Worm (Caenorhabditis elegans): Measurements from ENCODE around the gene hadb-1.

The hadb-1 gene

ce11 chrIII:8731310-8731709 is 43.0 kb upstream of the hadb-1 start, which contains the start of gene ZK370.4:
ZK370.4 (minus strand) TSS chrIII:8731410.
- TF ChIP-seq lim-6 (tag; optimal IDR thresholded peaks at IDR 0.05): no peak

DNA sequence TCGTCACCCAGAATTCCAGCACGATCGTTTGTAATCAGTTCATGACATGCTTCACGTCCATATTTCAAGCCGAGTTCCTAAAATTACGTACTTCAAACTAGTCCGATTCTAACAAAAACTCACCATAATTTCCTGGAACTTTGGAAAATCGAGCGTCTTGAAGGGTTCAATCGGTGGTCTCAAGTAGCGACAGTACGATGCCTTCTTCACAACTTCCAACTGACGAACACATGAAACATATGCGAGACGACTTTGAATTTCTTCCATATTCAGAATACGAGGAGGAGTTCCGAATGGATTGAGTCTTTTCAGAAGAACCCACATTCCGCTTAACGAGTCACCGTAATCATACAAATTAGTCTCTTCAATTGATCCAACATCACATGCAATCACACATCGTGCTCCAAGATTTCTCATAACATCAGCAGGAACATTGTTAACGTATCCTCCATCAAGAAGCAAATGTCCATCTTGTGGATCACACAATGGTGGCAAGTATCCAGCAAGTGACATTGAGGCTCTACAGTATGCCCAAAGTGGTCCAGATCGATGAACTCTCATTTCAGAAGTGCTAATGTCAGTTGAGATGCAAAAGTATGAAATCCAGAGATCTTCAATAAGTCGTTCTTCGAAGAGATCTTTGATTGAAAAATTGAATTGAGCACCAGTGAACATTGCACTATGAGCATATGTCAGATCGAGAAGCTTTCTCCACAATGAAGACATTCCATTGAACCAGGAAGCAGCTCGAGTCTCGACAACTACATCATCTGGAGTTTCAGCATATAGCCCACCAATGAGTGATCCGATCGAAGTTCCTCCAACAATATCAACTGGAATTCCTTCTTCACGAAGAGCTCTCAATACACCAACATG is 38.0 kb upstream of the hadb-1 start:
- TF ChIP-seq unc-42 (tag; optimal IDR thresholded peaks at IDR 0.05) (no peak), nhr-232 (tag; optimal IDR thresholded peaks at IDR 0.05) (no peak), ceh-45 (GFP tag; IDR thresholded peaks at IDR 0.05) (no peak), pha-4 (tag; optimal IDR thresholded peaks at IDR 0.05) (no peak)

ce11 chrIII:8725224-8725623 is 36.9 kb upstream of the hadb-1 start:
- TF ChIP-seq pat-9 (tag; optimal IDR thresholded peaks at IDR 0.05): no peak

ce11 chrIII:8719769-8720252 is 31.5 kb upstream of the hadb-1 start, which contains the start of gene hipr-1:
hipr-1 (plus strand) TSS chrIII:8720202.
- TF ChIP-seq ceh-6 (GFP tag; optimal IDR thresholded peaks at IDR 0.05) (no peak), K09A11.1 (tag; optimal IDR thresholded peaks at IDR 0.05; ENCODE audit: insufficient read depth) (no peak), pag-3 (tag; optimal IDR thresholded peaks at IDR 0.05; ENCODE audit: borderline replicate concordance) (no peak), pros-1 (tag; optimal IDR thresholded peaks at IDR 0.05) (no peak), pat-9 (tag; optimal IDR thresholded peaks at IDR 0.05) (no peak), Y22D7AL.16 (tag; optimal IDR thresholded peaks at IDR 0.05) (no peak), ceh-19 (GFP tag; optimal IDR thresholded peaks at IDR 0.05) (no peak), nhr-232 (tag; optimal IDR thresholded peaks at IDR 0.05) (no peak), pax-1 (tag; optimal IDR thresholded peaks at IDR 0.05) (no peak), ceh-34 (tag; optimal IDR thresholded peaks at IDR 0.05) (no peak), nhr-11 (tag; optimal IDR thresholded peaks at IDR 0.05) (no peak), ceh-2 (tag; optimal IDR thresholded peaks at IDR 0.05) (no peak), hlh-13 (GFP tag; optimal IDR thresholded peaks at IDR 0.05) (no peak), elt-2 (tag; optimal IDR thresholded peaks at IDR 0.05) (no peak), ceh-14 (tag; optimal IDR thresholded peaks at IDR 0.05) (no peak), pha-2 (tag; optimal IDR thresholded peaks at IDR 0.05) (no peak), ceh-22 (tag; optimal IDR thresholded peaks at IDR 0.05) (no peak), tbx-2 (tag; optimal IDR thresholded peaks at IDR 0.05) (no peak)

- TF ChIP-seq ceh-14 (tag; optimal IDR thresholded peaks at IDR 0.05) (no peak), ceh-18 (tag; optimal IDR thresholded peaks at IDR 0.05) (no peak), ceh-30 (tag; optimal IDR thresholded peaks at IDR 0.05) (no peak), ceh-24 (tag; optimal IDR thresholded peaks at IDR 0.05) (no peak), sdc-2 (tag; optimal IDR thresholded peaks at IDR 0.05) (no peak)
Measured at ce11 chrIII:8719105-8719504, 30.8 kb upstream of the hadb-1 start.

ce11 chrIII:8718592-8718991 is 30.3 kb upstream of the hadb-1 start:
- TF ChIP-seq nhr-232 (tag; optimal IDR thresholded peaks at IDR 0.05) (no peak), lin-11 (tag; optimal IDR thresholded peaks at IDR 0.05) (no peak), ceh-31 (tag; optimal IDR thresholded peaks at IDR 0.05) (no peak), pha-2 (tag; optimal IDR thresholded peaks at IDR 0.05) (no peak), ceh-6 (GFP tag; optimal IDR thresholded peaks at IDR 0.05) (no peak), elt-2 (tag; optimal IDR thresholded peaks at IDR 0.05) (no peak), F13H6.1 (tag; optimal IDR thresholded peaks at IDR 0.05) (no peak), ceh-48 (tag; optimal IDR thresholded peaks at IDR 0.05) (no peak), hlh-30 (tag; optimal IDR thresholded peaks at IDR 0.05; ENCODE audit: insufficient read depth) (no peak), unc-42 (tag; optimal IDR thresholded peaks at IDR 0.05) (no peak), ahr-1 (tag; optimal IDR thresholded peaks at IDR 0.05) (no peak), ztf-16 (tag; optimal IDR thresholded peaks at IDR 0.05) (no peak), tbx-7 (tag; optimal IDR thresholded peaks at IDR 0.05) (no peak), ttx-3 (tag; optimal IDR thresholded peaks at IDR 0.05) (no peak), eyg-1 (tag; optimal IDR thresholded peaks at IDR 0.05) (no peak), hlh-13 (GFP tag; optimal IDR thresholded peaks at IDR 0.05) (no peak), zip-5 (tag; optimal IDR thresholded peaks at IDR 0.05) (no peak)
